Fruit fly (Drosophila melanogaster) ovary, adult (tissue): Measurements from ENCODE around the gene stac.
A peak's percentile ranks its signal among the peaks of the same experiment; 100 is the strongest.

Source experiments
- CG17801 ChIP-seq: fragments of 200-800 bp; optimal IDR thresholded peaks from 2 replicates; lab custom pipeline; 2019; ENCODE audit warnings: missing biosample characterization, mild to moderate bottlenecking, missing genetic modification characterization, moderate library complexity; ENCODE audit not compliant: partially characterized antibody

The stac gene

DNA sequence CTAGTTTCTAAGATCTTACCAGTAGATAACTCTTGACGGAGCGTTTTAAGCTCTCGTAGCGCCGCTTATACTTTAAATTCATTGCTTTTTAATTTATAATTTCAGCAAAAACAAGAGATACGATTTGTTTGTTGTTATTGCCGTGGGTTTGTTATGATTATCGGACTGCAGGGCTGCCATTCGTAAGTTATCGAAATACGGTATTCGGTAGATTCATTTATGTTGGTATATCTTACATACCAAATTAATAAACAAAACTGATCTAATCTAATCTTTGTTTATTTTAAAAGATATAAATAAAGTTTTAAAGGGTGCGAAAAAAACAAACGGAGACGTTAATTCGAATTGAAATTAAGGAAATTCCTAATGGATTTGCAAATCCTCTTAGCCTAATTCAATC, at the start of gene stac, which contains the start of gene CG31111:
Gene stac, plus strand, starts transcription at position 271 of the 400 bp plus-strand sequence.
Gene CG31111, minus strand, starts transcription at position 162 of the 400 bp plus-strand sequence.
- TF ChIP-seq CG17801 (GFP tag; lab: Kevin White, UChicago), result no peak

DNA sequence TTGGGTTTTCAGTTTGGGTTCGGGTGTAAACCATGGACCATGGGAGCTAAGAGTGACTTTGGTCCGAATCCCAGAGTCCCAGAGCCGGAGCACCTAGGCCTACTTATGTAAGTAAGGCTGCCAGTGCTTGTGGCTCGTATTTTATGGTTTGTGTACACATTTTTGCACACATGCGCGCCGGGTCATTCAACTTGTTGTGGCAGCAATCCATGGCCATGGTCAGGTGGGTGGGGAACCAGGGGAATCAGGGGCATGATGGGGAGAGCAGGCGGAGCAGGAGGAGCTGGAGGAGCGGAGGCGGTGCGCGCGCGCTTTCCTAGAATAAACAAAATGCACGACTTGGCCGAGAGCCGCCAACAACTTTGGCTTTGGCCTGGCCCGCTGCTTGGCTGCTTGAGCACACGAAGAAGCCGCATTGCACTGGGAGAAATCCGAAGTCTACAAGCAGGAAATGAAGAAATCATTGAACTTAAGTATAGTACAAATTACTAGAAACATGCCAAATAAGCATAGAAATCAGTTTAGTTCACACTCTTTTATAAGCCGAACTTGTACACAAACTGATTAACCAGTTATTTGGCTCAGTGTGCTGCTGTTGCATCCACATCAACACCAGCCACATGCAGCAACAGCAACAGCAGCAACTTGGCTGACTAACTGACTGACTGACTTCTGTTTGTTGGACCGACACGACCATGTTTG, 46.2 kb upstream of the stac start:
- no peak for TF ChIP-seq CG17801 (GFP tag; lab: Kevin White, UChicago)

DNA sequence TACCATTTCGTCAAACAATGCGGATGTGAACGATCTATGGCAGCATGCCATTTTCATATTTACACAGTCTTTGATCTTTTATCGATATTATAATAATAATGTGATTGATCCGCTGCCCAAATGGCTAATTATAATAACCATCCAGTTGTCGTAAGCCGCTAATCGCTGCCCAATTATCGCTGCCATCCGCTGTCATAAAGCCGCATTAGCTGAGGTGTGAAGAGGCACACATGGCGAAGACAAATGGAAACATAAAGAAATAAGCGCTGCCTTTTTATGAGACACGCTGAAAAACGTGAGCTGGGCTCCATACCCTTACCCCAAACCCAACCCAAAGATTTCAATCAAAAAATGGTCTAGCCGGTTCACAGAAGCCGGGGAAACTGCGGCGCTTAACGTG, 44.1 kb upstream of the stac start:
- TF ChIP-seq CG17801 (GFP tag; lab: Kevin White, UChicago), result no peak

DNA sequence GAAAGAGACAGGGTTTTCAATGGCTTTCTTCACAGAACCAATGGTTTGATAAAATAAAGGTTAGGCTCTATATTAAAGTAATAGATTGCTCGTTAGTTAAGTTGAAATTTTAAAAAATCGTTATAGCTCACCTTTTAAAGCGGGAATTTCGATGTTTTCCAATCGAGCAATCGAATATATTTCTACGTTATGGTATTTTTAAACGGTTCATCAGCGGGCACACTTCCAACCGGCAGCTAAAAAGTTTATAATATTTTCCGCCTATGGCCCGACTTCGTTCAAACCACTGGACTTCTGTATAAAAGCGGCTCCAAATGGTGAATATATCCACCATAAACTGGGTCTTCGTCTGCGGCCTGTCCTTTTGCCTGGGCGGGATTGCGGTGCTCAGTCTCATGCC, 33.0 kb upstream of the stac start, which contains the start of gene beta4GalT7:
Gene beta4GalT7, plus strand, starts transcription at position 201 of the 400 bp plus-strand sequence.
- TF ChIP-seq CG17801 (GFP tag; lab: Kevin White, UChicago), result no peak

DNA sequence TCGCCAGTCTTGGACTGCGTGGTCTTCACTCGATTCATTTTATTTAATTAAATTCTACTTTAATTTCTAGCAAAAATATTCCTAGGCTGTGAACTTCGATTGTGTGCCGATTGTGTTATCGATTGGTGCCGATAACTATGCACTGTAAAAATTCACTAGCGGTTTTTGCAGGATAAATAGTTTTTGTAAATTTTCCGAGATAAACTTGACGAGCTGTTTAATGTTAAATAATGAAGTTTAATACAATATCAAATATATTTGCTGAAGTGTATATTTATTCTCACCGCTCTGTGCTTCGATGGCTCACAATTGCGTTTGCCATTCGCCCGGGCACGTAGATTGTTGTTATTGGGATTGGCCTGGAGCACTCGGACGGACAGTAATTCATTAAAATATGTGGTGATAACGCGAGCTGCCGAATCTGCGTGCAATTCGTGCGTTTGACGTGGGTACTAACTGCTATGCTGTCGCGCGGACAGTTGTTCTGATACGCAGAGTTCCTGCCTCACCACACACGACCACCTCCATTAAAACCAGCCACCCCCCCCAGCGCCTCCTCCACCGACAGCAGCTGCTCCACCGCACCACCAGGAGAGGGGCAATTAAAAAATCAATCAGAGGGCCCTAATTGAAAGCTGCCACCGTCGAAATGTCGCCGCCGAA, 31.1 kb upstream of the stac start, which contains the start of the genes EMC6 and Hr96:
Gene EMC6, minus strand, starts transcription at position 123 of the 663 bp plus-strand sequence.
Gene Hr96, plus strand, starts transcription at position 341 of the 663 bp plus-strand sequence.
- TF ChIP-seq CG17801 (GFP tag; lab: Kevin White, UChicago), result peak; percentile 93

DNA sequence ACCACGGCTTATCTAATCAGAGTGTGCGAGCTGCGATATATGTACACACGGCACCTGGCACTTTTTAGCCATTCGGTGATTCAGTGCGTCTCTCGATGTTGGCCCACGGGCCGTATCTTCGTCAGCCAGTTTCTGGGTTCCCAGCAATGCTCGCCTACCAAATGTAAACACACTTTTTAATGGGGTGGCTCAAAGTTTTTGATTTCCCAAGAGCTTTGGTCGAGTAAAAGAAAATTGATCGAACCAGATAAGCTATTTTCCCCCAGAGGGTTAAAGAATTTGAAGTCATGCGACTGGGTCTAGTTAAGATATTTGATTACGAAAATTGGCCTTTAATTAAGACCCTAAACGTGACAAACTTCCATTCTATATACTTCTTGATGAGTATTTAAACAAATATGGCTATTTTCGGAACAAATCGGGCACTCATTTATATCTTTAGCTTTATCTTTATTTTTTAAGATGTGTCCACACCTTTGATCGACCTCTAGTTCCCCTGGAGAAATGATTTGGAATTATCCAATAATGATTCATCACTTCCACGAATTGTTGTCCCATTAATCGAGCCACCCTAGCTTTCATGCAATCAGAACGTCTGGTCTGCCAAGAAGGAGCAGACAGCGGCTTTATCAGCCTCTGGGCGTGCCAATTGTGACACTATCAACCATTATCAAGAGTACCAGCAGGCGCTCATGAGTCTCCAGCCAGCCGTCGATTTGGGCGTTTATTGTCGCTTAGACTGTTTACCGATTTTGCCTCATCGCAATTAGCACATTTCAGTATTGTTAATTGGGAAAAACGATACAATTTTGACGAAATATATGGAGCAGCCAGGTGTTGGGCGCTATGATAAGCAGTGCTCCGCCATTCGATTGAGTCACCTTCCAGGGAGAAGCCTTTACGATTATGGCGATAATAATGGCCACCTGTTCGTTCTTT, 28.5 kb upstream of the stac start:
- no peak for TF ChIP-seq CG17801 (GFP tag; lab: Kevin White, UChicago)

DNA sequence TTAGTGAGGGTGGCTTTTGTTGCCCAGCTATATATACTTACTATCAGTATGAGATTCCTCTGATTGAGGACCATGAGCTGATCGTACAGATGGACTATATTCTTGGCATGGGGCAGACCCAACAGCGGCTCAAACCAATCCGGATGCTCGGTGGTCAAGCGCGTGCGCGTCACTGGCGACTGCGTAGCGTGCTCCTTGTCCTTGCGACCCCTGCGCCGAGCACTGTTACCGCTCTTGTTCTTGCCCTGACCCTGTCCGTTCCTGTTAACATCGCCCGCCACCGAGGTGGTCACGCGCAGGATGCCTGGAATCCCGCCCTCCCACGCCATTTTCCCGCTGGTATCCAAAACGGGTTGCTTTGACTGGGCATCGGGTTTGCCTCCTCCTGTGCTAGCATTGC, 23.4 kb upstream of the stac start:
- no peak for TF ChIP-seq CG17801 (GFP tag; lab: Kevin White, UChicago)

DNA sequence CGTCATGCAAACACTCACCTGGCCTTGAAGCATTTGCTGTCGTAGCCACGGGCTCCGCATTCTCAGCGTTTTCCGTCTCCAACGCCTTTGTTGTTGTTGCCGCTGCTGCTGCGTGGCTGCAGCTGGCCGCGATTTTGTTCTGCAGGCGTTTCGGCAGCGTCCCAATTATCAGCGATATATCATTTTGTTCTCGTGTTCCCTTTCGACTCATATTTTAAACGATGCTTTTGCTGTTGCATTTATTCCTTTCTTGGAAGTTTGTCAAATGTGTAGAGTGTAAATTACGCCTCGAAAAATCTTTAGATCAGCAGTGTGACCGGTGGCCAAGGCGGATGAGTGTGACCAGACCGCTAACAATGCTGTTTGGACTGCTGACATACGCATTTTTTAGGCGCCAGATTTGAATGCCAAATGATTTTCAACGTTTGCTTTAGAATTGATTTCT, 22.9 kb upstream of the stac start, which contains the start of gene Smg6:
Gene Smg6, minus strand, starts transcription at position 324 of the 445 bp plus-strand sequence.
- TF ChIP-seq CG17801 (GFP tag; lab: Kevin White, UChicago), result peak; percentile 35

DNA sequence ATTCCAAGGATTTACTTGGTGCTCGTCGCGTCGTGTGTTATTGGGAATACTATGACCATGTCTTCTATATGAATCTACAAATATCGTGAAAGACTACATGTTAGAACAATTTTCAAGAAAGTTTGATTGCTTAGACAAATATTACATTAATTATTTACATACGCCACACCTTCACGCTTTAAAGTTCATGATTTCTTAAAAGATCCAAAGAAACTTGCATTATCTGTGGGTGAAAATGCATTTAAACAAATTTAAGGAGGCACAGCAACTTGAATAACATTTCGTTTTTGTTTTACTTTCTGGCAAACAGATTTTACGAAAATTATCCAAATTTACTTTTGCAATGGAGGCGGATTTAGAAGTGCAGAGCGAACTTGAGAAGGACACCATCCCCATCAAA, 19.4 kb upstream of the stac start, which contains the start of gene CG31115:
Gene CG31115, plus strand, starts transcription at position 301 of the 400 bp plus-strand sequence.
- TF ChIP-seq CG17801 (GFP tag; lab: Kevin White, UChicago), result no peak

DNA sequence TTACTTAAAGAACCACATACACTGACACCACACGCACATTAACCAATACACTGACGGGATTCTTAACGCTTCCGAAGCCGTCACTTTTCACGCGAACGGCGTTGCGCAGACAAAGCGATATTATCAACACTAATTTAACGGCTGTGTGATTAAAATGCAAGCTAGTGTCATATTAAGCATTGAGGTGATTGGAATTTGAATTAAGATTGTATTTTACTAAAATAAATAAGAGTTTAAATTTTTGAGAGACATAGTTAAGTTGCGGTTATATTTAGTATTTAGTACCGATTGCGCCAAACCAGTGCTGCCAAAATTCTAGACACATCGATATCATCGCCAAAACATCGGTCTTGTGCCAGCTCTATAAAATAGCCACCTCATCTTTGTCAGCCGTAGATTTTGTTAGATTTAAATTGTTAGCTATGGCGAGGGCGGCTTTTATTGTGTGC, 17.0 kb upstream of the stac start, which contains the start of the genes Ythdf and bai:
Gene Ythdf, minus strand, starts transcription at position 222 of the 449 bp plus-strand sequence.
Gene bai, plus strand, starts transcription at position 347 of the 449 bp plus-strand sequence.
- peak; percentile 15 for TF ChIP-seq CG17801 (GFP tag; lab: Kevin White, UChicago)

DNA sequence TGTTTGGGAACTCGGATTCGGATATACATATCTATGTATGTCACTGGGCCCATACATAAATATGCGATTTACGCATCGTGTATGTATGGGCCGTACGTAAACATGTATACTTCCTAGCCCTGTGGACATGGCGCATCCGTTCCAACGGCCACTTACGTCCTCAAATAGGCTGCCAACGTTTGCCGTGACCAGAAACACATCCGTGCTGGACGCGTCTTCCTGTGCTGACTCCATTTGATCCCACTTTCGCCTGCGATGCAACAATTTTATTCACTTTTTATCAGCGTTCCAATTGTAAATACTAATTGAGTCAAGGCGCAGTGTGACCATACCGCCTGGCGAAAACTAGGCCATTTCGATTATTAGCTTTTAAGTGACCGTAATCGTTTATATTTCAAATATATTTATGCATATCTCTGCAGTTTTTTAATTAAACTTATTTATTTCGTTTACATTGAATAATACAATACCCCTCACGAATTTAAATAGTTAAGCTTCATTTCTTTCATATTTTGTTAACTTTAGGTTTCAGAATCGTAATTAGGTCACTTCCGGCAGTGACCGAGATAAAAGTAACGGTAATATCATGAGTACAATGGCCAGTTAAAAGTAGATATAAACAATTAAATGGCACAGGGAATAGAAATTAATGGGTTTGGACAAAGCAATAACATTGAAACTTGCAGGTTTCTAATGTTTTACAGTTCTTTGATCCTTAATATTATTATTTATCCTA, 11.1 kb upstream of the stac start, which contains the start of gene 5PtaseI:
Gene 5PtaseI, minus strand, starts transcription at position 336 of the 736 bp plus-strand sequence.
- TF ChIP-seq CG17801 (GFP tag; lab: Kevin White, UChicago), result no peak

DNA sequence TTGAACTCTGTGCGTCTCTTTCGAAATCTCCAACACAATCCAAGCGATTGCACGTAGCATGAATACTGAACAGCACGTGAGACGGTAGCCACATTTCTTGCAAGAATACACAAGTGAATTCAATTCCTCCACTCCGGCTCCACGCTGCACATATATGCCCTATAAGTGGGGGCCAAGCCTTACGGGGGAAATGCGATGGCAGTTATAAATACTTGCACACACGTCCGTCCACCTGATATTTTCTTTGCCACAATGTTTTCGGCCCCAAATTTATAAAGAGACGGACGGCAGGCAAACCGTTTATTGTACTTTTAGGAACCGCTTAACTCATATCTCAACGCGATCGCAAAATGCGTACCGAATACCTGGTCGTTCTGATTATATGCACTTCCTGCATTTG, 10.1 kb upstream of the stac start, which contains the start of gene CG11786:
Gene CG11786, plus strand, starts transcription at position 301 of the 400 bp plus-strand sequence.
- no peak for TF ChIP-seq CG17801 (GFP tag; lab: Kevin White, UChicago)

DNA sequence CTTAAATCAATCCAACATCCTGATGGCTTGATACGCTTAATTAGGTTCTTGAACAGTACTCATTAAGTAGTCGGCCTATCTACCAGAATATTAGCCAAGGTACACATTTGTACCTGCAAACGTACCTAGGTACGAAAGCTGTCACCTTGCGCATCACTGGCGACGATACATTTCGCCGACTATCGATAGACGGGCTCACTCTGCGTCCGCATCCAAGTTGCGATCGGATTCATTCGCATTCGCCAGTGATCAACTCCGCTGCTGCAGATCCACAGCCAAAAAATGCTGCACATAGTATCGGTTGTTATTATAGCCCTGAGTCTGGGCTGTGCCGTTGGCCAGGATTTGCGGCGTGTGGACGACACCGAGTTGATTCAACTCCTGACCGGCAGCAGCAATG, 8.6 kb upstream of the stac start, which contains the start of gene CG11790:
Gene CG11790, plus strand, starts transcription at position 203 of the 400 bp plus-strand sequence.
- peak; percentile 38 for TF ChIP-seq CG17801 (GFP tag; lab: Kevin White, UChicago)
